Worm (Caenorhabditis elegans) whole organism, L4 larva: Measurements from ENCODE around the gene C50F4.1.

Experiments used
- F10B5.3 ChIP-seq: sonication (generic microtip); optimal IDR thresholded peaks from 2 replicates; lab custom pipeline; 2016; ENCODE audit warnings: mild to moderate bottlenecking, missing genetic modification characterization, missing compliant biosample characterization
- F37D6.2 ChIP-seq: sonication (generic microtip); optimal IDR thresholded peaks from 2 replicates; lab custom pipeline; 2016; ENCODE audit warnings: mild to moderate bottlenecking, missing genetic modification characterization, missing compliant biosample characterization
- F49E8.2 ChIP-seq: sonication (generic microtip); optimal IDR thresholded peaks from 2 replicates; lab custom pipeline; 2016; ENCODE audit warnings: missing compliant biosample characterization, mild to moderate bottlenecking, missing genetic modification characterization, borderline replicate concordance
- T26A8.4 ChIP-seq: fragments of 200-800 bp; sonication (Bioruptor generic); IDR thresholded peaks from 2 replicates; pipeline ENCODE4 v1.3.6; 2022; ENCODE audit warnings: missing genetic modification characterization, missing compliant biosample characterization
- Y105C5A.15 ChIP-seq: fragments of 200-800 bp; sonication (Bioruptor generic); IDR thresholded peaks from 2 replicates; pipeline ENCODE4 v1.3.6; 2022; ENCODE audit warnings: missing genetic modification characterization, missing compliant biosample characterization
- Y48G9A.11 ChIP-seq: fragments of 200-800 bp; sonication (Bioruptor generic); IDR thresholded peaks from 2 replicates; pipeline ENCODE4 v1.3.6; 2022; ENCODE audit warnings: missing genetic modification reagents, missing genetic modification characterization, missing compliant biosample characterization
- Y5F2A.4 ChIP-seq: fragments of 200-800 bp; sonication (Bioruptor generic); optimal IDR thresholded peaks from 2 replicates; lab custom pipeline; 2018; ENCODE audit warnings: mild to moderate bottlenecking, missing genetic modification characterization, missing compliant biosample characterization
- ZK337.2 ChIP-seq: fragments of 200-800 bp; sonication (Bioruptor generic); IDR thresholded peaks from 2 replicates; pipeline ENCODE4 v1.3.6; 2022; ENCODE audit warnings: missing genetic modification reagents, missing genetic modification characterization, missing compliant biosample characterization
- ZK546.5 ChIP-seq, 2 experiments: sonication (generic microtip); optimal IDR thresholded peaks; 2 replicates each; lab custom pipeline; 2017; ENCODE audit warnings: missing biosample characterization in 2 of 2, missing genetic modification characterization in 2 of 2
- aha-1 ChIP-seq: fragments of 150-350 bp; peaks from one replicate; lab custom pipeline; 2014; ENCODE audit warnings: missing biosample characterization, missing genetic modification characterization
- ama-1 ChIP-seq: fragments of 150-350 bp; optimal IDR thresholded peaks from 2 replicates; lab custom pipeline; 2014; ENCODE audit warnings: inconsistent platforms, mixed read lengths
- ceh-32 ChIP-seq: sonication (generic microtip); optimal IDR thresholded peaks from 2 replicates; lab custom pipeline; 2016; ENCODE audit warnings: mild to moderate bottlenecking, missing genetic modification characterization, missing compliant biosample characterization; ENCODE audit not compliant: poor library complexity
- ces-1 ChIP-seq: fragments of 150-350 bp; sonication (generic microtip); optimal IDR thresholded peaks from 4 replicates; lab custom pipeline; 2014; ENCODE audit warnings: missing biosample characterization, missing genetic modification reagents, missing genetic modification characterization
- cey-2 ChIP-seq: sonication (generic microtip); optimal IDR thresholded peaks from 3 replicates; lab custom pipeline; 2017; ENCODE audit warnings: missing genetic modification characterization, mild to moderate bottlenecking, missing compliant biosample characterization, antibody characterized with exemption, borderline replicate concordance; ENCODE audit not compliant: insufficient read depth
- ctbp-1 ChIP-seq: fragments of 200-800 bp; sonication (Bioruptor generic); IDR thresholded peaks from 2 replicates; pipeline ENCODE4 v1.3.6; 2022; ENCODE audit warnings: missing genetic modification reagents, missing genetic modification characterization, missing compliant biosample characterization
- daf-16 ChIP-seq, 3 experiments: sonication (generic microtip); optimal IDR thresholded peaks; 2 replicates each; lab custom pipeline; 2016 to 2017; ENCODE audit warnings: missing genetic modification characterization in 3 of 3, missing genetic modification reagents in 3 of 3, mild to moderate bottlenecking in 2 of 3, missing compliant biosample characterization in 2 of 3, missing biosample characterization in 1 of 3, moderate library complexity in 1 of 3
- daf-8 ChIP-seq: fragments of 200-800 bp; sonication (Bioruptor generic); IDR thresholded peaks from 2 replicates; pipeline ENCODE4 v1.3.6; 2022; ENCODE audit warnings: missing genetic modification characterization, missing compliant biosample characterization
- dmd-6 ChIP-seq: fragments of 200-800 bp; sonication (Bioruptor generic); IDR thresholded peaks from 2 replicates; pipeline ENCODE4 v1.3.6; 2022; ENCODE audit warnings: missing genetic modification reagents, missing genetic modification characterization, missing compliant biosample characterization
- dmd-9 ChIP-seq: fragments of 200-800 bp; sonication (Bioruptor generic); IDR thresholded peaks from 2 replicates; pipeline ENCODE4 v1.3.6; 2022; ENCODE audit warnings: missing genetic modification reagents, missing genetic modification characterization, missing compliant biosample characterization
- dve-1 ChIP-seq: sonication (generic microtip); optimal IDR thresholded peaks from 2 replicates; lab custom pipeline; 2017; ENCODE audit warnings: antibody characterized with exemption, mild to moderate bottlenecking, missing genetic modification characterization, missing compliant biosample characterization; ENCODE audit not compliant: insufficient read depth
- gei-8 ChIP-seq: fragments of 200-800 bp; sonication (Bioruptor generic); optimal IDR thresholded peaks from 2 replicates; lab custom pipeline; 2018; ENCODE audit warnings: mild to moderate bottlenecking, missing genetic modification characterization, missing compliant biosample characterization
- hif-1 ChIP-seq, 2 experiments: sonication (generic microtip); optimal IDR thresholded peaks; 2 replicates each; lab custom pipeline; 2016 to 2017; ENCODE audit warnings: missing compliant biosample characterization in 2 of 2, missing genetic modification characterization in 2 of 2, missing genetic modification reagents in 2 of 2, missing genotype in 2 of 2, mild to moderate bottlenecking in 1 of 2
- hlh-11 ChIP-seq: fragments of 200-800 bp; sonication (Bioruptor generic); optimal IDR thresholded peaks from 2 replicates; lab custom pipeline; 2018; ENCODE audit warnings: mild to moderate bottlenecking, missing genetic modification characterization, missing compliant biosample characterization
- hlh-30 ChIP-seq: sonication (generic microtip); optimal IDR thresholded peaks from 2 replicates; lab custom pipeline; 2017; ENCODE audit warnings: antibody characterized with exemption, mild to moderate bottlenecking, missing genetic modification characterization, missing compliant biosample characterization; ENCODE audit not compliant: insufficient read depth
- jun-1 ChIP-seq: fragments of 150-350 bp; optimal IDR thresholded peaks from 2 replicates; lab custom pipeline; 2014; ENCODE audit warnings: missing biosample characterization, missing genetic modification reagents, missing genetic modification characterization
- lin-1 ChIP-seq: fragments of 200-800 bp; sonication (Bioruptor generic); IDR thresholded peaks from 2 replicates; pipeline ENCODE4 v1.3.6; 2022; ENCODE audit warnings: missing genetic modification reagents, missing genetic modification characterization, missing compliant biosample characterization
- lin-39 ChIP-seq: fragments of 150-350 bp; optimal IDR thresholded peaks from 2 replicates; lab custom pipeline; 2014; ENCODE audit warnings: missing biosample characterization, missing genetic modification reagents, missing genetic modification characterization
- lsy-2 ChIP-seq, 2 experiments: fragments of 150-350 bp in 1 of 2; sonication (generic microtip) in 1 of 2; optimal IDR thresholded peaks; 2 replicates each; lab custom pipeline; 2014 to 2017; ENCODE audit warnings: missing biosample characterization in 2 of 2, missing genetic modification characterization in 2 of 2
- madf-9 ChIP-seq: fragments of 200-800 bp; sonication (Bioruptor generic); conservative IDR thresholded peaks from 2 replicates; pipeline ENCODE4 v1.3.6; 2022; ENCODE audit warnings: missing genetic modification reagents, missing genetic modification characterization, missing compliant biosample characterization
- mdl-1 ChIP-seq, 2 experiments: fragments of 150-350 bp in 1 of 2; sonication (generic microtip) in 1 of 2; optimal IDR thresholded peaks; 2 replicates each; lab custom pipeline; 2014 to 2017; ENCODE audit warnings: missing biosample characterization in 2 of 2, missing genetic modification characterization in 2 of 2
- mdt-29 ChIP-seq: fragments of 200-800 bp; sonication (Bioruptor generic); IDR thresholded peaks from 2 replicates; pipeline ENCODE4 v1.3.6; 2022; ENCODE audit warnings: missing genetic modification reagents, missing genetic modification characterization, missing compliant biosample characterization
- mes-2 ChIP-seq: sonication (generic microtip); optimal IDR thresholded peaks from 2 replicates; lab custom pipeline; 2016; ENCODE audit warnings: missing genotype, mild to moderate bottlenecking, missing genetic modification characterization, missing compliant biosample characterization; ENCODE audit not compliant: poor library complexity, severe bottlenecking
- mxl-2 ChIP-seq: fragments of 200-800 bp; sonication (Bioruptor generic); conservative IDR thresholded peaks from 2 replicates; pipeline ENCODE4 v1.3.6; 2022; ENCODE audit warnings: missing genetic modification reagents, missing genetic modification characterization, missing compliant biosample characterization
- nhr-102 ChIP-seq: sonication (generic microtip); optimal IDR thresholded peaks from 2 replicates; lab custom pipeline; 2016; ENCODE audit warnings: mild to moderate bottlenecking, missing genetic modification characterization, moderate library complexity, missing compliant biosample characterization
- nhr-11 ChIP-seq: fragments of 150-350 bp; optimal IDR thresholded peaks from 2 replicates; lab custom pipeline; 2014; ENCODE audit warnings: missing biosample characterization, missing genetic modification characterization
- nhr-111 ChIP-seq: fragments of 200-800 bp; sonication (Bioruptor generic); optimal IDR thresholded peaks from 2 replicates; lab custom pipeline; 2018; ENCODE audit warnings: mild to moderate bottlenecking, missing genetic modification characterization, missing compliant biosample characterization
- nhr-237 ChIP-seq: sonication (generic microtip); optimal IDR thresholded peaks from 2 replicates; lab custom pipeline; 2017; ENCODE audit warnings: missing biosample characterization, missing genetic modification characterization
- nhr-25 ChIP-seq: sonication (generic microtip); optimal IDR thresholded peaks from 2 replicates; lab custom pipeline; 2017; ENCODE audit warnings: missing genetic modification characterization, mild to moderate bottlenecking, missing compliant biosample characterization, antibody characterized with exemption, moderate library complexity, borderline replicate concordance; ENCODE audit not compliant: insufficient read depth
- nhr-28 ChIP-seq: fragments of 150-350 bp; optimal IDR thresholded peaks from 2 replicates; lab custom pipeline; 2014; ENCODE audit warnings: missing biosample characterization, missing genetic modification characterization
- nhr-48 ChIP-seq: sonication (generic microtip); optimal IDR thresholded peaks from 2 replicates; lab custom pipeline; 2016; ENCODE audit warnings: mild to moderate bottlenecking, missing genetic modification characterization, missing compliant biosample characterization
- pqm-1 ChIP-seq: sonication (generic microtip); optimal IDR thresholded peaks from 2 replicates; lab custom pipeline; 2017; ENCODE audit warnings: missing biosample characterization, missing genetic modification characterization
- rbr-2 ChIP-seq: sonication (generic microtip); optimal IDR thresholded peaks from 2 replicates; lab custom pipeline; 2016; ENCODE audit warnings: missing genotype, missing genetic modification characterization, missing compliant biosample characterization
- saeg-2 ChIP-seq: fragments of 200-800 bp; sonication (Bioruptor generic); IDR thresholded peaks from 2 replicates; pipeline ENCODE4 v1.3.6; 2022; ENCODE audit warnings: missing genetic modification reagents, missing genetic modification characterization, missing compliant biosample characterization
- set-16 ChIP-seq: fragments of 200-800 bp; sonication (Bioruptor generic); IDR thresholded peaks from 2 replicates; pipeline ENCODE4 v1.3.6; 2022; ENCODE audit warnings: missing genetic modification reagents, missing genetic modification characterization, missing compliant biosample characterization
- tra-1 ChIP-seq: fragments of 200-800 bp; sonication (Bioruptor generic); IDR thresholded peaks from 2 replicates; pipeline ENCODE4 v1.3.6; 2022; ENCODE audit warnings: missing genetic modification reagents, missing genetic modification characterization, missing compliant biosample characterization
- unc-130 ChIP-seq: sonication (generic microtip); optimal IDR thresholded peaks from 2 replicates; lab custom pipeline; 2016; ENCODE audit warnings: missing genetic modification reagents, missing genetic modification characterization, missing compliant biosample characterization
- zfp-3 ChIP-seq: fragments of 200-800 bp; sonication (Bioruptor generic); conservative IDR thresholded peaks from 2 replicates; pipeline ENCODE4 v1.3.6; 2022; ENCODE audit warnings: missing genetic modification reagents, missing genetic modification characterization, missing compliant biosample characterization
- zip-11 ChIP-seq: fragments of 200-800 bp; sonication (Bioruptor generic); IDR thresholded peaks from 2 replicates; pipeline ENCODE4 v1.3.6; 2022; ENCODE audit warnings: missing genetic modification characterization, missing compliant biosample characterization
- zip-2 ChIP-seq: fragments of 150-350 bp; optimal IDR thresholded peaks from 2 replicates; lab custom pipeline; 2014; ENCODE audit warnings: missing biosample characterization, missing genetic modification characterization
- ztf-7 ChIP-seq: fragments of 150-350 bp; optimal IDR thresholded peaks from 2 replicates; lab custom pipeline; 2014; ENCODE audit warnings: missing biosample characterization, missing genetic modification characterization

Gene C50F4.1

DNA sequence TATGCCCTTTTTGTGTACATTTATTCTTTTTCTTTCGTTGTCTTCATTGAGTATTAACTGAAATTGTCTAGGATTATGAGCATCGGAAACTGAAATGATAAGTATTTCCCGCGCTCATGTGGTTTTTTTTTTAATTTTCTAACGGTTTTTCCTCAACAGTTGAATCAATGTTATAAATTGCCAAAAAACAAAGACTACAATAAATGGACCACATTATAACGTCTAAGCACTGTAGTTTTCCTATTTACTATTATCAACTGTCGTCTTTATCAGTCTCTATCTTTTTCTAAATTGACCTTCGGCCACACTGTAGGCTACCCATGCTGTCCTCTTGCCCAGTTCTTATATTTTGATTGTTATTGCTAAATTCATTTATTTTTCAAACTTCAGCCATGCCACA is 18.9 kb upstream of the C50F4.1 start, which contains the start of gene acs-14:
Gene acs-14 (plus strand): TSS at position 391 of the 400 bp plus-strand sequence.
- TF ChIP-seq dve-1 (tag; lab: Kevin White, UChicago) (peak; percentile 26), set-16 (GFP tag; lab: Robert Waterston, UW) (no peak), dmd-6 (GFP tag; lab: Robert Waterston, UW) (peak; percentile 34; the same call in 1 of the 2 replicates), ceh-32 (tag; lab: Kevin White, UChicago) (no peak), hif-1 (tag; optimal IDR thresholded peaks at IDR 0.05; lab: Kevin White, UChicago) (no peak), zip-2 (no peak), Y5F2A.4 (GFP tag; lab: Kevin White, UChicago) (no peak), nhr-237 (tag; lab: Kevin White, UChicago) (no peak), pqm-1 (tag; lab: Kevin White, UChicago) (peak; percentile 23), rbr-2 (tag; lab: Kevin White, UChicago) (no peak), lin-1 (GFP tag; lab: Robert Waterston, UW) (no peak), ctbp-1 (no peak), F49E8.2 (tag; lab: Kevin White, UChicago) (no peak), madf-9 (no peak), dmd-9 (GFP tag; lab: Robert Waterston, UW) (no peak), nhr-102 (tag; lab: Kevin White, UChicago) (no peak), lsy-2 (tag; optimal IDR thresholded peaks at IDR 0.05; lab: Kevin White, UChicago) (no peak), nhr-25 (tag; lab: Kevin White, UChicago) (no peak), F10B5.3 (no peak), daf-16 (GFP tag; optimal IDR thresholded peaks at IDR 0.05; lab: Kevin White, UChicago) (no peak), daf-16 (tag; optimal IDR thresholded peaks at IDR 0.05; lab: Kevin White, UChicago) (peak; percentile 56), lin-39 (no peak), mes-2 (no peak), ama-1 (no peak), F37D6.2 (tag; lab: Kevin White, UChicago) (no peak), nhr-28 (tag; lab: Kevin White, UChicago) (peak; percentile 50), zip-11 (GFP tag; lab: Robert Waterston, UW) (no peak), nhr-48 (no peak), nhr-111 (GFP tag; lab: Kevin White, UChicago) (no peak), gei-8 (GFP tag; lab: Kevin White, UChicago) (no peak), tra-1 (GFP tag; lab: Robert Waterston, UW) (no peak), ZK337.2 (GFP tag; lab: Robert Waterston, UW) (no peak), Y105C5A.15 (no peak), ZK546.5 (tag; optimal IDR thresholded peaks at IDR 0.05; lab: Kevin White, UChicago) (no peak), cey-2 (tag; lab: Kevin White, UChicago) (no peak), ztf-7 (tag; lab: Kevin White, UChicago) (no peak), mdt-29 (GFP tag; lab: Robert Waterston, UW) (no peak), hlh-30 (tag; lab: Kevin White, UChicago) (no peak), aha-1 (tag; lab: Kevin White, UChicago) (peak; percentile 74), ces-1 (no peak), Y48G9A.11 (GFP tag; lab: Robert Waterston, UW) (no peak), zfp-3 (no peak), jun-1 (tag; lab: Kevin White, UChicago) (no peak), mdl-1 (tag; optimal IDR thresholded peaks at IDR 0.05; lab: Kevin White, UChicago) (no peak), unc-130 (GFP tag; lab: Kevin White, UChicago) (no peak), mxl-2 (GFP tag; lab: Robert Waterston, UW) (no peak), daf-8 (GFP tag; lab: Robert Waterston, UW) (no peak), nhr-11 (tag; lab: Kevin White, UChicago) (no peak), saeg-2 (GFP tag; lab: Robert Waterston, UW) (no peak), hlh-11 (tag; lab: Kevin White, UChicago) (peak; percentile 16), T26A8.4 (GFP tag; lab: Robert Waterston, UW) (no peak)
